Fruit fly (Drosophila melanogaster): Measurements from ENCODE around the gene mre11.
A peak's percentile ranks its signal among the peaks of the same experiment; 100 is the strongest.

mre11 gene

DNA sequence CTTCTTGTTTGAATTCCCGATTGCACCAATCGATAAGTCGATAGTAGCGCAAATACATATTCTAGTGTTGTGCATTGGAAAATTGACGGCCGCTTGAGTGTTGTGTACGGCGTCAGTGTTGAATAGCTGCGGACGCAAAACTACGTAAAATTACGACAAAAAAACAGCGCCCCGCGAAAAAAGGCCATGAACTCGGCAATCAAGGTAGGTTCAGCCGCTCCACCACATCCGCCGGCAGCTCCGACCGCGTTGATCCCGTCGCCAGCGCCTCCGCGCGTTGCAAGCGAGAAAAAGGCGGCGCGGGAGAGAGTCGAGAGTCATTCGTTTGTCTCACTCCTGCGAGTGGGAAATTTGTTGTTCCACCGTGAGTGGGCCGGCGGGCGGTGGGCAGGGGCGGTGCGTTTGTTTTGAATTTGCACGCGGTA is 4.0 kb upstream of the mre11 start, which contains the start of gene CG33695 (continued):
- no peak for TF ChIP-seq Kr (GFP tag; optimal IDR thresholded peaks at IDR 0.05)
- peak; percentile 68 for TF ChIP-seq Xrp1 (GFP tag; IDR thresholded peaks at IDR 0.05)
- TF ChIP-seq row (GFP tag; IDR thresholded peaks at IDR 0.05), result peak; percentile 22; the same call in 1 of the 3 replicates
- TF ChIP-seq zfh1 (GFP tag; IDR thresholded peaks at IDR 0.05), result peak; percentile 79
- TF ChIP-seq Ada2b (GFP tag; IDR thresholded peaks at IDR 0.05), result 0 out of 2 replicates have a peak, but pooled peaks have one; percentile 5
- TF ChIP-seq sob (GFP tag; IDR thresholded peaks at IDR 0.05), result peak; percentile 86
- TF ChIP-seq Deaf1 (tag; optimal IDR thresholded peaks at IDR 0.05), result peak; percentile 13
- no peak for TF ChIP-seq pita (GFP tag; optimal IDR thresholded peaks at IDR 0.05)
- TF ChIP-seq C15 (GFP tag; IDR thresholded peaks at IDR 0.05), result no peak
- TF ChIP-seq Bteb2 (GFP tag; optimal IDR thresholded peaks at IDR 0.05), result peak; percentile 79
- TF ChIP-seq trh (GFP tag; optimal IDR thresholded peaks at IDR 0.05), result peak; percentile 47
- no peak for TF ChIP-seq CG17568 (GFP tag; optimal IDR thresholded peaks at IDR 0.05)
- TF ChIP-seq danr (GFP tag; IDR thresholded peaks at IDR 0.05), result no peak
- no peak for TF ChIP-seq CG6254 (GFP tag; optimal IDR thresholded peaks at IDR 0.05)
- TF ChIP-seq CG31441 (GFP tag; IDR thresholded peaks at IDR 0.05), result no peak
- no peak for TF ChIP-seq CG43689 (GFP tag; IDR thresholded peaks at IDR 0.05)
- no peak for TF ChIP-seq hth (optimal IDR thresholded peaks at IDR 0.05)
- no peak for TF ChIP-seq CG7745 (tag; optimal IDR thresholded peaks at IDR 0.05)
- TF ChIP-seq HLH4C (GFP tag; IDR thresholded peaks at IDR 0.05; ENCODE audit: partially characterized antibody), result peak; percentile 78
- TF ChIP-seq TFAM (GFP tag; optimal IDR thresholded peaks at IDR 0.05), result no peak
- peak; percentile 73 for TF ChIP-seq CG33213 (GFP tag; optimal IDR thresholded peaks at IDR 0.05)
- peak; percentile 62 for TF ChIP-seq CG14014 (GFP tag; IDR thresholded peaks at IDR 0.05)
- TF ChIP-seq CG18599 (GFP tag; optimal IDR thresholded peaks at IDR 0.05), result no peak
- TF ChIP-seq sna (GFP tag; IDR thresholded peaks at IDR 0.05; ENCODE audit: partially characterized antibody), result peak; percentile 79
- peak; percentile 98 for TF ChIP-seq Med (GFP tag)
- TF ChIP-seq CG10959 (GFP tag; IDR thresholded peaks at IDR 0.05), result peak; percentile 16; the same call in 1 of the 2 replicates
- TF ChIP-seq jigr1 (GFP tag; IDR thresholded peaks at IDR 0.05), result no peak
- TF ChIP-seq pzg (GFP tag; optimal IDR thresholded peaks at IDR 0.05), result peak; percentile 80
- peak; percentile 66 for TF ChIP-seq CG9609 (GFP tag; optimal IDR thresholded peaks at IDR 0.05)
- no peak for TF ChIP-seq cato (GFP tag; optimal IDR thresholded peaks at IDR 0.05; ENCODE audit: borderline replicate concordance)
- no peak for TF ChIP-seq exex (tag; optimal IDR thresholded peaks at IDR 0.05)
- peak; percentile 85 for TF ChIP-seq Dp (GFP tag; optimal IDR thresholded peaks at IDR 0.05)
- TF ChIP-seq B-H2 (GFP tag; optimal IDR thresholded peaks at IDR 0.05), result peak; percentile 77
- no peak for TF ChIP-seq cad (GFP tag; optimal IDR thresholded peaks at IDR 0.05)
- TF ChIP-seq CG8089 (GFP tag; optimal IDR thresholded peaks at IDR 0.05), result peak; percentile 29
- no peak for TF ChIP-seq CG17612 (GFP tag; IDR thresholded peaks at IDR 0.05)
- TF ChIP-seq Lhr (GFP tag; optimal IDR thresholded peaks at IDR 0.05), result no peak
- no peak for TF ChIP-seq CG8388 (GFP tag; optimal IDR thresholded peaks at IDR 0.05)
- TF ChIP-seq CG12104 (GFP tag; optimal IDR thresholded peaks at IDR 0.05), result no peak
- no peak for TF ChIP-seq CG6689 (GFP tag; IDR thresholded peaks at IDR 0.05)
- peak; percentile 3 for TF ChIP-seq Neu2 (GFP tag; optimal IDR thresholded peaks at IDR 0.05; ENCODE audit: borderline replicate concordance)
- peak; percentile 34 for TF ChIP-seq az2 (GFP tag; optimal IDR thresholded peaks at IDR 0.05)
- peak; percentile 74 for TF ChIP-seq CG5245 (GFP tag; optimal IDR thresholded peaks at IDR 0.05)
- no peak for TF ChIP-seq CG15479 (GFP tag; optimal IDR thresholded peaks at IDR 0.05)
- TF ChIP-seq inv (GFP tag; IDR thresholded peaks at IDR 0.05; ENCODE audit: partially characterized antibody), result 0 out of 2 replicates have a peak, but pooled peaks have one; percentile 48
- no peak for TF ChIP-seq CG5180 (GFP tag; optimal IDR thresholded peaks at IDR 0.05)
- peak; percentile 87 for TF ChIP-seq HLH54F (GFP tag; optimal IDR thresholded peaks at IDR 0.05)
- TF ChIP-seq lmd (GFP tag; IDR thresholded peaks at IDR 0.05), result peak; percentile 47
- peak; percentile 1 for TF ChIP-seq CG12236 (GFP tag; optimal IDR thresholded peaks at IDR 0.05)
- no peak for TF ChIP-seq croc (GFP tag; conservative IDR thresholded peaks at IDR 0.05)
- peak; percentile 68; the same call in 2 of the 3 replicates for TF ChIP-seq Opbp (GFP tag; IDR thresholded peaks at IDR 0.05; ENCODE audit: partially characterized antibody)

Measured in whole organism, embryonic.